Fruit fly (Drosophila melanogaster) whole organism, embryonic: ENCODE data around the gene fusl.
A peak's percentile ranks its signal among the peaks of the same experiment; 100 is the strongest.

Experiments
- CG1602 ChIP-seq: fragments of 200-800 bp; sonication (Bioruptor generic); optimal IDR thresholded peaks from 3 replicates; lab custom pipeline; 2016; ENCODE audit warnings: missing biosample characterization, missing genetic modification characterization
- CG2202 ChIP-seq: fragments of 200-800 bp; sonication (Bioruptor generic); optimal IDR thresholded peaks from 2 replicates; lab custom pipeline; 2018; ENCODE audit warnings: missing biosample characterization, mild to moderate bottlenecking, missing genetic modification characterization
- CG9932 ChIP-seq: fragments of 200-800 bp; sonication (Bioruptor generic); IDR thresholded peaks from 2 replicates; pipeline ENCODE4 v1.3.6; 2022; ENCODE audit warnings: missing biosample characterization, missing genetic modification characterization
- nerfin-1 ChIP-seq: fragments of 200-800 bp; sonication (Bioruptor generic); optimal IDR thresholded peaks from 3 replicates; lab custom pipeline; 2019; ENCODE audit warnings: missing biosample characterization, mild to moderate bottlenecking, missing genetic modification characterization, moderate library complexity
- ranshi ChIP-seq: fragments of 200-800 bp; sonication (Bioruptor generic); IDR thresholded peaks from 2 replicates; pipeline ENCODE4 v1.3.6; 2022; ENCODE audit warnings: missing biosample characterization, missing genetic modification characterization
- seq ChIP-seq: fragments of 200-800 bp; sonication (Bioruptor generic); IDR thresholded peaks from 2 replicates; pipeline ENCODE4 v1.3.6; 2022; ENCODE audit warnings: missing biosample characterization, missing genetic modification characterization

dm6 chr2L:5298978-5299627 is 38.8 kb downstream of the fusl start:
- TF ChIP-seq seq (GFP tag; lab: Robert Waterston, UW) (peak; percentile 87), ranshi (peak; percentile 59), nerfin-1 (tag; lab: Kevin White, UChicago) (peak; percentile 83), CG1602 (peak; percentile 82), CG2202 (tag; lab: Kevin White, UChicago) (peak; percentile 84), CG9932 (GFP tag; lab: Robert Waterston, UW) (peak; percentile 66)
